Worm (Caenorhabditis elegans) whole organism, L3 larva: Measurements from ENCODE around the gene qui-1.

ENCODE experiments used
- R02D3.7 ChIP-seq: fragments of 150-350 bp; optimal IDR thresholded peaks from 2 replicates; lab custom pipeline; 2014; ENCODE audit warnings: missing biosample characterization, missing genetic modification characterization
- ama-1 ChIP-seq: fragments of 150-350 bp; optimal IDR thresholded peaks from 2 replicates; lab custom pipeline; 2018
- egl-27 ChIP-seq: sonication (generic microtip); optimal IDR thresholded peaks from 4 replicates; lab custom pipeline; 2017; ENCODE audit warnings: missing biosample characterization, missing genetic modification reagents, missing genetic modification characterization
- elt-3 ChIP-seq, 3 experiments: fragments of 150-350 bp in 1 of 3; sonication (generic microtip) in 2 of 3; optimal IDR thresholded peaks; 2 replicates in 2 of 3; 4 replicates in 1 of 3; lab custom pipeline; 2014 to 2017; ENCODE audit warnings: missing biosample characterization in 3 of 3, missing genetic modification characterization in 3 of 3
- lin-15B ChIP-seq: fragments of 150-350 bp; optimal IDR thresholded peaks from 2 replicates; lab custom pipeline; 2014; ENCODE audit warnings: missing biosample characterization, missing genetic modification characterization
- nfya-1 ChIP-seq: sonication (generic microtip); optimal IDR thresholded peaks from 2 replicates; lab custom pipeline; 2017; ENCODE audit warnings: missing genetic modification characterization, mild to moderate bottlenecking, missing compliant biosample characterization, antibody characterized with exemption, moderate library complexity; ENCODE audit not compliant: insufficient read depth
- nhr-237 ChIP-seq: fragments of 150-350 bp; optimal IDR thresholded peaks from 2 replicates; lab custom pipeline; 2014; ENCODE audit warnings: missing biosample characterization, missing genetic modification characterization
- nhr-25 ChIP-seq: sonication (generic microtip); optimal IDR thresholded peaks from 2 replicates; lab custom pipeline; 2017; ENCODE audit warnings: missing biosample characterization, missing genetic modification characterization
- nhr-28 ChIP-seq: fragments of 150-350 bp; optimal IDR thresholded peaks from 2 replicates; lab custom pipeline; 2014; ENCODE audit warnings: missing biosample characterization, missing genetic modification characterization
- pqm-1 ChIP-seq: fragments of 150-350 bp; optimal IDR thresholded peaks from 2 replicates; lab custom pipeline; 2017; ENCODE audit warnings: missing biosample characterization, missing genetic modification characterization, inconsistent platforms
- snpc-4 ChIP-seq: fragments of 150-350 bp; optimal IDR thresholded peaks from 2 replicates; lab custom pipeline; 2014; ENCODE audit warnings: missing biosample characterization, missing genetic modification characterization

ce11 chrIV:13561629-13562028 is at the start of gene qui-1, which contains the start of gene Y45F10B.13:
- TF ChIP-seq elt-3 (tag; optimal IDR thresholded peaks at IDR 0.05; lab: Kevin White, UChicago) (no peak), lin-15B (tag; lab: Kevin White, UChicago) (no peak), R02D3.7 (tag; lab: Kevin White, UChicago) (no peak), nhr-25 (tag; lab: Kevin White, UChicago) (no peak), nhr-237 (tag; lab: Kevin White, UChicago) (no peak), egl-27 (tag; lab: Kevin White, UChicago) (no peak), ama-1 (lab: Kevin White, UChicago) (no peak), snpc-4 (no peak), nhr-28 (tag; lab: Kevin White, UChicago) (no peak), pqm-1 (no peak), nfya-1 (tag; lab: Kevin White, UChicago) (no peak)
